Worm (Caenorhabditis elegans) whole organism, early embryonic: ENCODE measurements around the gene mks-3.

ENCODE experiments used
- B0310.2 ChIP-seq: sonication (generic microtip); optimal IDR thresholded peaks from 2 replicates; lab custom pipeline; 2016; ENCODE audit warnings: mild to moderate bottlenecking, missing genetic modification characterization, missing compliant biosample characterization
- F13C5.2 ChIP-seq: sonication (generic microtip); optimal IDR thresholded peaks from 2 replicates; lab custom pipeline; 2017; ENCODE audit warnings: mild to moderate bottlenecking, missing genetic modification characterization, inconsistent platforms, missing compliant biosample characterization
- aly-1 ChIP-seq: sonication (generic microtip); optimal IDR thresholded peaks from 2 replicates; lab custom pipeline; 2016; ENCODE audit warnings: missing genetic modification characterization, missing compliant biosample characterization
- ama-1 ChIP-seq: fragments of 150-350 bp; optimal IDR thresholded peaks from 2 replicates; lab custom pipeline; 2014
- ceh-13 ChIP-seq: fragments of 200-800 bp; sonication (Bioruptor generic); optimal IDR thresholded peaks from 2 replicates; lab custom pipeline; 2018; ENCODE audit warnings: mild to moderate bottlenecking, missing genetic modification characterization, missing compliant biosample characterization
- ceh-36 ChIP-seq: sonication (generic microtip); optimal IDR thresholded peaks from 2 replicates; lab custom pipeline; 2016; ENCODE audit warnings: missing genetic modification characterization, inconsistent platforms, missing compliant biosample characterization
- ets-7 ChIP-seq: sonication (generic microtip); optimal IDR thresholded peaks from 2 replicates; lab custom pipeline; 2016; ENCODE audit warnings: missing genotype, missing genetic modification characterization, missing compliant biosample characterization
- flt-1 ChIP-seq: fragments of 200-800 bp; sonication (Bioruptor generic); IDR thresholded peaks from 2 replicates; pipeline ENCODE4 v1.3.6; 2022; ENCODE audit warnings: missing genetic modification characterization, missing compliant biosample characterization
- hmbx-1 ChIP-seq: sonication (generic microtip); optimal IDR thresholded peaks from 2 replicates; lab custom pipeline; 2016; ENCODE audit warnings: mild to moderate bottlenecking, missing genetic modification characterization, missing compliant biosample characterization
- hmg-4 ChIP-seq: fragments of 200-800 bp; sonication (Bioruptor generic); optimal IDR thresholded peaks from 2 replicates; lab custom pipeline; 2018; ENCODE audit warnings: mild to moderate bottlenecking, missing genetic modification characterization, missing compliant biosample characterization
- hnd-1 ChIP-seq: sonication (generic microtip); optimal IDR thresholded peaks from 2 replicates; lab custom pipeline; 2016; ENCODE audit warnings: missing genetic modification characterization, missing compliant biosample characterization
- pes-1 ChIP-seq: fragments of 200-800 bp; sonication (Bioruptor generic); IDR thresholded peaks from 2 replicates; pipeline ENCODE4 v1.3.6; 2022; ENCODE audit warnings: missing genetic modification reagents, missing genetic modification characterization, missing compliant biosample characterization
- scrt-1 ChIP-seq: fragments of 200-800 bp; sonication (Bioruptor generic); IDR thresholded peaks from 2 replicates; pipeline ENCODE4 v1.3.6; 2022; ENCODE audit warnings: missing genetic modification characterization, missing compliant biosample characterization
- sea-1 ChIP-seq: fragments of 200-800 bp; sonication (Bioruptor generic); conservative IDR thresholded peaks from 2 replicates; pipeline ENCODE4 v1.3.6; 2022; ENCODE audit warnings: missing genetic modification characterization, missing compliant biosample characterization
- tbx-11 ChIP-seq: fragments of 200-800 bp; sonication (Bioruptor generic); IDR thresholded peaks from 2 replicates; pipeline ENCODE4 v1.3.6; 2022; ENCODE audit warnings: missing genetic modification characterization, missing compliant biosample characterization
- tbx-37 ChIP-seq: fragments of 200-800 bp; sonication (Bioruptor generic); conservative IDR thresholded peaks from 2 replicates; pipeline ENCODE4 v1.3.6; 2022; ENCODE audit warnings: missing genetic modification reagents, missing genetic modification characterization, missing compliant biosample characterization
- tra-4 ChIP-seq: sonication (generic microtip); optimal IDR thresholded peaks from 2 replicates; lab custom pipeline; 2017; ENCODE audit warnings: missing genetic modification characterization, missing compliant biosample characterization

The mks-3 gene

ce11 chrII:7549035-7549434 is 34.4 kb downstream of the mks-3 start, which contains the start of gene tph-1:
TSS of gene tph-1 (plus strand) at chrII:7549335.
- TF ChIP-seq tbx-11 (GFP tag; lab: Robert Waterston, UW) = no peak
- no peak for TF ChIP-seq ets-7 (tag; lab: Kevin White, UChicago)
- no peak for TF ChIP-seq flt-1 (GFP tag; lab: Robert Waterston, UW)
- TF ChIP-seq hmbx-1 (tag; lab: Kevin White, UChicago) = no peak
- no peak for TF ChIP-seq ceh-13 (GFP tag; lab: Kevin White, UChicago)
- no peak for TF ChIP-seq ceh-36 (tag; lab: Kevin White, UChicago)

DNA sequence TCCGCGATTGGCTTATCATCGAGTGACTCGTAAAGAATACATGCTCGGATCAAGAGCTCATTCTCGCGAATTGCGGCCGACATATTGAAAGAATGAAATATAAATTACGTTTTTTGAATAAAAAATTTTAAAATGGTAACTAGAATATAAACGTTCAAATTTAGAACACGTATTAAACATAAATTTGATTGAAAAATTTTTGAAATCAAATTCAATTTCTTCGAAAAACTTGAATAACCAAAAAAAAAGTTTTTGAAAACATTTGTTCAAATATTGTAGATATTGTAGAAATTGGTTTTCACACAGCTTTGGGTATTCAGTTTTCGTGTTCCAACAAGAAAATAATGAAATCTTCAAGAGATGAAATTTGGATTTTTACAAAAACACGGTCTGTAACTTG is 35.4 kb downstream of the mks-3 start, which contains the start of gene fbxa-224:
Gene fbxa-224, minus strand, starts transcription at position 101 of the 400 bp plus-strand sequence.
- no peak for TF ChIP-seq F13C5.2
- no peak for TF ChIP-seq ets-7 (tag; lab: Kevin White, UChicago)
- no peak for TF ChIP-seq hmbx-1 (tag; lab: Kevin White, UChicago)

- TF ChIP-seq hnd-1 (no peak), tra-4 (no peak), ceh-36 (tag; lab: Kevin White, UChicago) (no peak), hmg-4 (no peak), pes-1 (no peak), ets-7 (tag; lab: Kevin White, UChicago) (no peak), F13C5.2 (no peak), hmbx-1 (tag; lab: Kevin White, UChicago) (no peak), scrt-1 (GFP tag; lab: Robert Waterston, UW) (no peak), tbx-11 (GFP tag; lab: Robert Waterston, UW) (no peak), tbx-37 (GFP tag; lab: Robert Waterston, UW) (no peak), sea-1 (GFP tag; lab: Robert Waterston, UW) (no peak)
These were observed 36.2 kb downstream of the mks-3 start for ce11 chrII:7547269-7547668.

ce11 chrII:7545364-7545763 is 38.1 kb downstream of the mks-3 start:
- TF ChIP-seq hmbx-1 (tag; lab: Kevin White, UChicago) (no peak), scrt-1 (GFP tag; lab: Robert Waterston, UW) (no peak), hmg-4 (no peak), ceh-36 (tag; lab: Kevin White, UChicago) (no peak), F13C5.2 (no peak), B0310.2 (tag; lab: Kevin White, UChicago) (no peak), pes-1 (no peak), flt-1 (GFP tag; lab: Robert Waterston, UW) (no peak), ets-7 (tag; lab: Kevin White, UChicago) (no peak), ceh-13 (GFP tag; lab: Kevin White, UChicago) (no peak), tbx-11 (GFP tag; lab: Robert Waterston, UW) (no peak), aly-1 (tag; lab: Kevin White, UChicago) (no peak), hnd-1 (no peak)

- TF ChIP-seq ama-1 (no peak), flt-1 (GFP tag; lab: Robert Waterston, UW) (no peak), ceh-13 (GFP tag; lab: Kevin White, UChicago) (no peak), tbx-37 (GFP tag; lab: Robert Waterston, UW) (no peak), sea-1 (GFP tag; lab: Robert Waterston, UW) (no peak), aly-1 (tag; lab: Kevin White, UChicago) (no peak), F13C5.2 (no peak), hmbx-1 (tag; lab: Kevin White, UChicago) (no peak), tbx-11 (GFP tag; lab: Robert Waterston, UW) (no peak), ceh-36 (tag; lab: Kevin White, UChicago) (no peak), tra-4 (no peak), hmg-4 (no peak), pes-1 (no peak), ets-7 (tag; lab: Kevin White, UChicago) (no peak), scrt-1 (GFP tag; lab: Robert Waterston, UW) (no peak), B0310.2 (tag; lab: Kevin White, UChicago) (no peak)
These were observed 38.7 kb downstream of the mks-3 start for ce11 chrII:7544782-7545181.

ce11 chrII:7543808-7544207 is 39.6 kb downstream of the mks-3 start, which contains the start of gene rol-8:
TSS of gene rol-8 (plus strand) at chrII:7544108.
- no peak for TF ChIP-seq tbx-37 (GFP tag; lab: Robert Waterston, UW)
- TF ChIP-seq hmg-4 = no peak
- no peak for TF ChIP-seq tbx-11 (GFP tag; lab: Robert Waterston, UW)
- TF ChIP-seq pes-1 = no peak
- no peak for TF ChIP-seq ceh-13 (GFP tag; lab: Kevin White, UChicago)
- TF ChIP-seq ets-7 (tag; lab: Kevin White, UChicago) = no peak

ce11 chrII:7542952-7543351 is 40.5 kb downstream of the mks-3 start:
- no peak for TF ChIP-seq ceh-36 (tag; lab: Kevin White, UChicago)
- TF ChIP-seq ama-1 = no peak
- no peak for TF ChIP-seq tbx-37 (GFP tag; lab: Robert Waterston, UW)
- TF ChIP-seq pes-1 = no peak
- no peak for TF ChIP-seq tra-4
- TF ChIP-seq ceh-13 (GFP tag; lab: Kevin White, UChicago) = no peak
- no peak for TF ChIP-seq hnd-1
- no peak for TF ChIP-seq hmbx-1 (tag; lab: Kevin White, UChicago)
- TF ChIP-seq flt-1 (GFP tag; lab: Robert Waterston, UW) = no peak
- TF ChIP-seq ets-7 (tag; lab: Kevin White, UChicago) = no peak
- TF ChIP-seq hmg-4 = no peak
- TF ChIP-seq tbx-11 (GFP tag; lab: Robert Waterston, UW) = no peak
- TF ChIP-seq aly-1 (tag; lab: Kevin White, UChicago) = no peak
- no peak for TF ChIP-seq B0310.2 (tag; lab: Kevin White, UChicago)
- no peak for TF ChIP-seq sea-1 (GFP tag; lab: Robert Waterston, UW)
- TF ChIP-seq F13C5.2 = no peak
- no peak for TF ChIP-seq scrt-1 (GFP tag; lab: Robert Waterston, UW)
